Worm (Caenorhabditis elegans): ENCODE data around the gene ocr-2.
A peak's percentile ranks its signal among the peaks of the same experiment; 100 is the strongest.

Gene ocr-2

ce11 chrIV:8198851-8199250, 21.0 kb downstream of the ocr-2 start, which contains the start of gene wsp-1:
wsp-1 (minus strand) TSS chrIV:8198951.
- TF ChIP-seq lin-13 (tag; optimal IDR thresholded peaks at IDR 0.05), result no peak
- TF ChIP-seq unc-62 (GFP tag; optimal IDR thresholded peaks at IDR 0.05), result no peak
- TF ChIP-seq ceh-83 (GFP tag; optimal IDR thresholded peaks at IDR 0.05), result no peak
- no peak for TF ChIP-seq nhr-28 (tag; optimal IDR thresholded peaks at IDR 0.05)
- no peak for TF ChIP-seq flh-1 (GFP tag; optimal IDR thresholded peaks at IDR 0.05)
- TF ChIP-seq zip-8 (tag; optimal IDR thresholded peaks at IDR 0.05), result no peak
- TF ChIP-seq unc-39 (tag; optimal IDR thresholded peaks at IDR 0.05), result no peak
- TF ChIP-seq pha-4 (tag; optimal IDR thresholded peaks at IDR 0.05), result no peak
- no peak for TF ChIP-seq bed-3 (GFP tag; optimal IDR thresholded peaks at IDR 0.05)
- no peak for TF ChIP-seq blmp-1 (tag; optimal IDR thresholded peaks at IDR 0.05)
- no peak for TF ChIP-seq sptf-1 (tag; optimal IDR thresholded peaks at IDR 0.05)
- TF ChIP-seq sem-2 (GFP tag; optimal IDR thresholded peaks at IDR 0.05), result no peak

ce11 chrIV:8192878-8193277, 27.0 kb downstream of the ocr-2 start:
- TF ChIP-seq tbx-8 (GFP tag; optimal IDR thresholded peaks at IDR 0.05) (no peak), mab-5 (tag; optimal IDR thresholded peaks at IDR 0.05) (no peak), flh-1 (GFP tag; optimal IDR thresholded peaks at IDR 0.05) (no peak), unc-120 (tag; optimal IDR thresholded peaks at IDR 0.05; ENCODE audit: poor library complexity, severe bottlenecking) (no peak), nhr-12 (tag; optimal IDR thresholded peaks at IDR 0.05) (no peak), unc-62 (GFP tag; optimal IDR thresholded peaks at IDR 0.05) (no peak), ceh-83 (GFP tag; optimal IDR thresholded peaks at IDR 0.05) (no peak), cnd-1 (tag; optimal IDR thresholded peaks at IDR 0.05) (no peak), sptf-1 (tag; optimal IDR thresholded peaks at IDR 0.05) (no peak), zip-8 (tag; optimal IDR thresholded peaks at IDR 0.05) (no peak)

ce11 chrIV:8189667-8190066, 30.2 kb downstream of the ocr-2 start:
- TF ChIP-seq M03D4.4 (tag; optimal IDR thresholded peaks at IDR 0.05) (no peak), snpc-4 (tag; optimal IDR thresholded peaks at IDR 0.05) (no peak), hlh-1 (tag; optimal IDR thresholded peaks at IDR 0.05) (no peak), zip-8 (tag; optimal IDR thresholded peaks at IDR 0.05) (no peak), ceh-43 (GFP tag; optimal IDR thresholded peaks at IDR 0.05) (no peak), sem-2 (GFP tag; optimal IDR thresholded peaks at IDR 0.05) (no peak), nhr-76 (tag; optimal IDR thresholded peaks at IDR 0.05) (no peak), ceh-83 (GFP tag; optimal IDR thresholded peaks at IDR 0.05) (no peak), sptf-1 (tag; optimal IDR thresholded peaks at IDR 0.05) (no peak), blmp-1 (tag; optimal IDR thresholded peaks at IDR 0.05) (no peak)

- TF ChIP-seq ztf-11 (tag; optimal IDR thresholded peaks at IDR 0.05) (no peak), pha-4 (tag; optimal IDR thresholded peaks at IDR 0.05) (no peak), cnd-1 (tag; optimal IDR thresholded peaks at IDR 0.05) (no peak), unc-120 (tag; optimal IDR thresholded peaks at IDR 0.05; ENCODE audit: poor library complexity, severe bottlenecking) (no peak), sptf-1 (tag; optimal IDR thresholded peaks at IDR 0.05) (no peak), mls-2 (tag; optimal IDR thresholded peaks at IDR 0.05) (no peak), ceh-83 (GFP tag; optimal IDR thresholded peaks at IDR 0.05) (no peak), ham-2 (GFP tag; optimal IDR thresholded peaks at IDR 0.05) (no peak), lin-13 (tag; optimal IDR thresholded peaks at IDR 0.05) (no peak), flh-1 (GFP tag; optimal IDR thresholded peaks at IDR 0.05) (no peak), drap-1 (GFP tag; optimal IDR thresholded peaks at IDR 0.05) (no peak), ces-1 (GFP tag; optimal IDR thresholded peaks at IDR 0.05) (no peak), nhr-76 (tag; optimal IDR thresholded peaks at IDR 0.05) (no peak), blmp-1 (tag; optimal IDR thresholded peaks at IDR 0.05) (no peak), lsy-2 (tag; optimal IDR thresholded peaks at IDR 0.05) (no peak), unc-39 (tag; optimal IDR thresholded peaks at IDR 0.05) (no peak)
Measured at ce11 chrIV:8188421-8189112, 31.3 kb downstream of the ocr-2 start.

ce11 chrIV:8183313-8183712, 36.6 kb downstream of the ocr-2 start:
- TF ChIP-seq lsy-2 (tag; optimal IDR thresholded peaks at IDR 0.05) (no peak), elt-1 (tag; optimal IDR thresholded peaks at IDR 0.05; ENCODE audit: borderline replicate concordance, insufficient read depth) (no peak), lin-13 (tag; optimal IDR thresholded peaks at IDR 0.05) (no peak), zip-8 (tag; optimal IDR thresholded peaks at IDR 0.05) (no peak), hlh-1 (tag; optimal IDR thresholded peaks at IDR 0.05) (no peak), ceh-43 (GFP tag; optimal IDR thresholded peaks at IDR 0.05) (no peak), ceh-39 (tag; optimal IDR thresholded peaks at IDR 0.05) (no peak), sptf-1 (tag; optimal IDR thresholded peaks at IDR 0.05) (peak; percentile 43), blmp-1 (tag; optimal IDR thresholded peaks at IDR 0.05) (no peak), pha-4 (tag; optimal IDR thresholded peaks at IDR 0.05) (no peak), mab-5 (tag; optimal IDR thresholded peaks at IDR 0.05) (no peak), cnd-1 (tag; optimal IDR thresholded peaks at IDR 0.05) (peak; percentile 36), nhr-2 (tag; optimal IDR thresholded peaks at IDR 0.05) (no peak), unc-120 (tag; optimal IDR thresholded peaks at IDR 0.05; ENCODE audit: poor library complexity, severe bottlenecking) (no peak), ces-1 (GFP tag; optimal IDR thresholded peaks at IDR 0.05) (peak; percentile 81), nhr-237 (tag; optimal IDR thresholded peaks at IDR 0.05) (no peak), unc-62 (GFP tag; optimal IDR thresholded peaks at IDR 0.05) (no peak), ham-2 (GFP tag; optimal IDR thresholded peaks at IDR 0.05) (no peak), sem-2 (GFP tag; optimal IDR thresholded peaks at IDR 0.05) (no peak), ceh-83 (GFP tag; optimal IDR thresholded peaks at IDR 0.05) (no peak), mep-1 (tag; optimal IDR thresholded peaks at IDR 0.05) (no peak), flh-1 (GFP tag; optimal IDR thresholded peaks at IDR 0.05) (no peak), mls-2 (tag; optimal IDR thresholded peaks at IDR 0.05) (peak; percentile 63), lin-32 (GFP tag; optimal IDR thresholded peaks at IDR 0.05) (no peak), bed-3 (GFP tag; optimal IDR thresholded peaks at IDR 0.05) (no peak), nhr-28 (tag; optimal IDR thresholded peaks at IDR 0.05) (no peak), snpc-4 (tag; optimal IDR thresholded peaks at IDR 0.05) (no peak), tbx-8 (GFP tag; optimal IDR thresholded peaks at IDR 0.05) (no peak), M03D4.4 (tag; optimal IDR thresholded peaks at IDR 0.05) (peak; percentile 8), ztf-11 (tag; optimal IDR thresholded peaks at IDR 0.05) (no peak), drap-1 (GFP tag; optimal IDR thresholded peaks at IDR 0.05) (no peak), nhr-12 (tag; optimal IDR thresholded peaks at IDR 0.05) (no peak)
